Fruit fly (Drosophila melanogaster): ENCODE data around the gene Pcyt1.

DNA sequence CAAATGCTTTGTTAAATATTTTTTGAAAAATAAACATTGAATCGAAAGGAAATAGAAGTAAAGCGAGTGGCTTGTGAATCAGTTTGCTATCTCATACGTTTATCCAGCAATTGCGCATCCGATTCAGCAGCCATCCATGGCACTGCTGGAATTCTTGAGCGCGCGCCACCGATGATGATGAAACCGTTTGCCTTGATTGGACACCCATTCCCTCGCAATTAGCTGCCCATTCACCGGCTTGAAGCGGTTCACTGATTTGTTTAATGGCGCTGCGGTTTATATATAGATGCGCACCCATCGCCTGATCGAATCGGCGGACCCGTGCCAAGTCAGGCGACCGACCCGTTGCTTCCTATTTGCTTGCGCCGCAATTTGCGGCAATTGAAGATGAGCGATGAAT, 7.3 kb downstream of the Pcyt1 start, which contains the start of gene Pcyt2:
- TF ChIP-seq CTCF (optimal IDR thresholded peaks at IDR 0.05) (no peak), CG8478 (optimal IDR thresholded peaks at IDR 0.05) (no peak)
